Worm (Caenorhabditis elegans) whole organism, L3 larva: ENCODE results near the gene F40E10.5.

ENCODE experiments used
- aly-2 ChIP-seq: fragments of 150-350 bp; optimal IDR thresholded peaks from 2 replicates; lab custom pipeline; 2014; ENCODE audit warnings: missing biosample characterization, missing genetic modification characterization
- ama-1 ChIP-seq: fragments of 150-350 bp; optimal IDR thresholded peaks from 2 replicates; lab custom pipeline; 2018
- ceh-16 ChIP-seq: sonication (generic microtip); optimal IDR thresholded peaks from 2 replicates; lab custom pipeline; 2017; ENCODE audit warnings: missing biosample characterization, missing genetic modification characterization
- ceh-28 ChIP-seq: fragments of 150-350 bp; optimal IDR thresholded peaks from 2 replicates; lab custom pipeline; 2014; ENCODE audit warnings: missing biosample characterization, missing genetic modification reagents, missing genetic modification characterization
- ceh-82 ChIP-seq: fragments of 150-350 bp; optimal IDR thresholded peaks from 2 replicates; lab custom pipeline; 2014; ENCODE audit warnings: missing biosample characterization, missing genetic modification characterization
- daf-12 ChIP-seq: fragments of 150-350 bp; optimal IDR thresholded peaks from 2 replicates; lab custom pipeline; 2014; ENCODE audit warnings: missing biosample characterization, missing genetic modification reagents, missing genetic modification characterization
- egl-5 ChIP-seq: fragments of 150-350 bp; optimal IDR thresholded peaks from 2 replicates; lab custom pipeline; 2017; ENCODE audit warnings: missing biosample characterization, missing genetic modification reagents, missing genetic modification characterization, inconsistent platforms
- elt-2 ChIP-seq: sonication (generic microtip); optimal IDR thresholded peaks from 2 replicates; lab custom pipeline; 2016; ENCODE audit warnings: missing genetic modification reagents, mild to moderate bottlenecking, missing genetic modification characterization, missing compliant biosample characterization
- elt-3 ChIP-seq, 3 experiments: fragments of 150-350 bp in 1 of 3; sonication (generic microtip) in 2 of 3; optimal IDR thresholded peaks; 2 replicates in 2 of 3; 4 replicates in 1 of 3; lab custom pipeline; 2014 to 2017; ENCODE audit warnings: missing biosample characterization in 3 of 3, missing genetic modification characterization in 3 of 3
- eor-1 ChIP-seq, 2 experiments: fragments of 150-350 bp; optimal IDR thresholded peaks; 2 replicates each; lab custom pipeline; 2014 to 2018; ENCODE audit warnings: missing biosample characterization in 2 of 2, missing genetic modification characterization in 2 of 2
- fkh-10 ChIP-seq: sonication (generic microtip); optimal IDR thresholded peaks from 2 replicates; lab custom pipeline; 2017; ENCODE audit warnings: missing biosample characterization, missing genetic modification reagents, missing genetic modification characterization
- fos-1 ChIP-seq: fragments of 150-350 bp; optimal IDR thresholded peaks from 2 replicates; lab custom pipeline; 2014; ENCODE audit warnings: missing biosample characterization, missing genetic modification characterization
- jun-1 ChIP-seq: fragments of 150-350 bp; optimal IDR thresholded peaks from 2 replicates; lab custom pipeline; 2014; ENCODE audit warnings: missing biosample characterization, missing genetic modification reagents, missing genetic modification characterization
- lin-15B ChIP-seq: fragments of 150-350 bp; optimal IDR thresholded peaks from 2 replicates; lab custom pipeline; 2014; ENCODE audit warnings: missing biosample characterization, missing genetic modification characterization
- lin-39 ChIP-seq: fragments of 150-350 bp; optimal IDR thresholded peaks from 2 replicates; lab custom pipeline; 2018; ENCODE audit warnings: missing biosample characterization, missing genetic modification reagents, missing genetic modification characterization
- lsy-12 ChIP-seq: sonication (generic microtip); optimal IDR thresholded peaks from 2 replicates; lab custom pipeline; 2016; ENCODE audit warnings: mild to moderate bottlenecking, missing genetic modification characterization, missing compliant biosample characterization
- nfya-1 ChIP-seq: sonication (generic microtip); optimal IDR thresholded peaks from 2 replicates; lab custom pipeline; 2017; ENCODE audit warnings: missing genetic modification characterization, mild to moderate bottlenecking, missing compliant biosample characterization, antibody characterized with exemption, moderate library complexity; ENCODE audit not compliant: insufficient read depth
- nhr-11 ChIP-seq: fragments of 150-350 bp; optimal IDR thresholded peaks from 2 replicates; lab custom pipeline; 2014; ENCODE audit warnings: missing biosample characterization, missing genetic modification characterization
- nhr-23 ChIP-seq: fragments of 150-350 bp; optimal IDR thresholded peaks from 2 replicates; lab custom pipeline; 2014; ENCODE audit warnings: missing biosample characterization, missing genetic modification reagents, missing genetic modification characterization
- nhr-237 ChIP-seq: fragments of 150-350 bp; optimal IDR thresholded peaks from 2 replicates; lab custom pipeline; 2014; ENCODE audit warnings: missing biosample characterization, missing genetic modification characterization
- nhr-25 ChIP-seq: sonication (generic microtip); optimal IDR thresholded peaks from 2 replicates; lab custom pipeline; 2017; ENCODE audit warnings: missing biosample characterization, missing genetic modification characterization
- nhr-28 ChIP-seq: fragments of 150-350 bp; optimal IDR thresholded peaks from 2 replicates; lab custom pipeline; 2014; ENCODE audit warnings: missing biosample characterization, missing genetic modification characterization
- nhr-67 ChIP-seq: fragments of 150-350 bp; optimal IDR thresholded peaks from 2 replicates; lab custom pipeline; 2014; ENCODE audit warnings: missing biosample characterization, missing genetic modification characterization
- sea-2 ChIP-seq: fragments of 150-350 bp; sonication (generic microtip); optimal IDR thresholded peaks from 4 replicates; lab custom pipeline; 2014; ENCODE audit warnings: missing biosample characterization, missing genetic modification reagents, missing genetic modification characterization
- snpc-4 ChIP-seq: fragments of 150-350 bp; optimal IDR thresholded peaks from 2 replicates; lab custom pipeline; 2014; ENCODE audit warnings: missing biosample characterization, missing genetic modification characterization
- tbx-2 ChIP-seq: sonication (generic microtip); optimal IDR thresholded peaks from 2 replicates; lab custom pipeline; 2016; ENCODE audit warnings: mild to moderate bottlenecking, missing genetic modification characterization, missing compliant biosample characterization
- unc-39 ChIP-seq: sonication (generic microtip); optimal IDR thresholded peaks from 4 replicates; lab custom pipeline; 2017; ENCODE audit warnings: missing biosample characterization, missing genetic modification characterization
- unc-62 ChIP-seq: fragments of 150-350 bp; sonication (generic microtip); optimal IDR thresholded peaks from 4 replicates; lab custom pipeline; 2014; ENCODE audit warnings: missing biosample characterization, missing genetic modification reagents, missing genetic modification characterization
- zag-1 ChIP-seq: fragments of 150-350 bp; optimal IDR thresholded peaks from 2 replicates; lab custom pipeline; 2014; ENCODE audit warnings: missing biosample characterization, missing genetic modification characterization
- ztf-11 ChIP-seq: fragments of 150-350 bp; optimal IDR thresholded peaks from 2 replicates; lab custom pipeline; 2014; ENCODE audit warnings: missing biosample characterization, missing genetic modification characterization
- ztf-4 ChIP-seq: fragments of 150-350 bp; optimal IDR thresholded peaks from 2 replicates; lab custom pipeline; 2014; ENCODE audit warnings: missing biosample characterization, missing genetic modification characterization

Gene F40E10.5

ce11 chrX:14671300-14671699, 30.3 kb upstream of the F40E10.5 start:
- TF ChIP-seq jun-1 = no peak
- no peak for TF ChIP-seq daf-12 (tag; lab: Kevin White, UChicago)
- no peak for TF ChIP-seq elt-3 (tag; optimal IDR thresholded peaks at IDR 0.05; lab: Kevin White, UChicago)
- TF ChIP-seq ceh-16 (tag; lab: Kevin White, UChicago) = no peak
- TF ChIP-seq zag-1 (tag; lab: Kevin White, UChicago) = no peak
- TF ChIP-seq lin-15B (tag; lab: Kevin White, UChicago) = no peak
- no peak for TF ChIP-seq egl-5
- TF ChIP-seq unc-39 (tag; lab: Kevin White, UChicago) = no peak
- no peak for TF ChIP-seq unc-62 (GFP tag; lab: Kevin White, UChicago)
- no peak for TF ChIP-seq ceh-82 (tag; lab: Kevin White, UChicago)
- no peak for TF ChIP-seq lsy-12 (tag; lab: Kevin White, UChicago)
- TF ChIP-seq nhr-23 = no peak
- no peak for TF ChIP-seq nhr-25
- no peak for TF ChIP-seq ztf-4
- no peak for TF ChIP-seq nhr-67 (tag; lab: Kevin White, UChicago)
- no peak for TF ChIP-seq aly-2 (tag; lab: Kevin White, UChicago)
- TF ChIP-seq elt-2 (tag; lab: Kevin White, UChicago) = no peak

ce11 chrX:14674028-14674427, 27.6 kb upstream of the F40E10.5 start, which contains the start of gene slt-1:
Gene slt-1 (plus strand): TSS chrX:14674328.
- no peak for TF ChIP-seq lin-39 (tag; lab: Kevin White, UChicago)
- peak; percentile 72 for TF ChIP-seq egl-5

ce11 chrX:14678983-14679382, 22.6 kb upstream of the F40E10.5 start:
- TF ChIP-seq lsy-12 (tag; lab: Kevin White, UChicago) (no peak), nhr-25 (peak; percentile 19), elt-2 (tag; lab: Kevin White, UChicago) (peak; percentile 17), nhr-28 (tag; lab: Kevin White, UChicago) (no peak), unc-39 (tag; lab: Kevin White, UChicago) (no peak)

- TF ChIP-seq nfya-1 (tag; lab: Kevin White, UChicago) (no peak), snpc-4 (peak; percentile 39)
These were observed 21.1 kb upstream of the F40E10.5 start for ce11 chrX:14680474-14680873.

- TF ChIP-seq ceh-16 (tag; lab: Kevin White, UChicago) (no peak), ceh-82 (tag; lab: Kevin White, UChicago) (no peak), nfya-1 (tag; lab: Kevin White, UChicago) (peak; percentile 2), ama-1 (no peak), ztf-11 (tag; lab: Kevin White, UChicago) (no peak), lin-39 (tag; lab: Kevin White, UChicago) (no peak), eor-1 (tag; optimal IDR thresholded peaks at IDR 0.05; lab: Kevin White, UChicago) (no peak), ztf-4 (no peak)
These were observed 17.1 kb upstream of the F40E10.5 start, which contains the start of gene csq-1 for ce11 chrX:14684406-14684927. Gene csq-1 (plus strand): TSS chrX:14684877.

ce11 chrX:14692905-14693304, 8.7 kb upstream of the F40E10.5 start, which contains the start of gene sox-3:
Gene sox-3 (minus strand): TSS chrX:14693005.
- TF ChIP-seq nfya-1 (tag; lab: Kevin White, UChicago) (peak; percentile 51), nhr-237 (tag; lab: Kevin White, UChicago) (no peak)

ce11 chrX:14694633-14695177, 6.9 kb upstream of the F40E10.5 start:
- TF ChIP-seq ceh-28 = no peak
- no peak for TF ChIP-seq fos-1 (tag; lab: Kevin White, UChicago)
- no peak for TF ChIP-seq elt-2 (tag; lab: Kevin White, UChicago)
- TF ChIP-seq tbx-2 (tag; lab: Kevin White, UChicago) = no peak
- TF ChIP-seq fkh-10 = peak; percentile 15
- TF ChIP-seq sea-2 (GFP tag; lab: Kevin White, UChicago) = no peak
- no peak for TF ChIP-seq nhr-11 (tag; lab: Kevin White, UChicago)
